Fruit fly (Drosophila melanogaster): ENCODE results near the gene CG31467.

Gene CG31467

dm6 chr3R:10688160-10688559 is 18.5 kb downstream of the CG31467 start:
- TF ChIP-seq Abd-B (GFP tag; optimal IDR thresholded peaks at IDR 0.05) (no peak), dmrt93B (GFP tag; optimal IDR thresholded peaks at IDR 0.05) (no peak), OdsH (GFP tag; optimal IDR thresholded peaks at IDR 0.05) (no peak), Hnf4 (GFP tag; optimal IDR thresholded peaks at IDR 0.05) (no peak), dsf (GFP tag; optimal IDR thresholded peaks at IDR 0.05; ENCODE audit: borderline replicate concordance) (no peak), brk (GFP tag; optimal IDR thresholded peaks at IDR 0.05) (no peak), lola (GFP tag; optimal IDR thresholded peaks at IDR 0.05) (no peak), Jra (GFP tag; optimal IDR thresholded peaks at IDR 0.05) (no peak), Sp1 (GFP tag; optimal IDR thresholded peaks at IDR 0.05) (no peak), HLH106 (tag; optimal IDR thresholded peaks at IDR 0.05) (no peak), Dif (GFP tag; optimal IDR thresholded peaks at IDR 0.05; ENCODE audit: partially characterized antibody) (no peak), GATAd (GFP tag; optimal IDR thresholded peaks at IDR 0.05) (no peak), tai (GFP tag; optimal IDR thresholded peaks at IDR 0.05) (no peak), rgr (GFP tag; optimal IDR thresholded peaks at IDR 0.05) (no peak), h (GFP tag; optimal IDR thresholded peaks at IDR 0.05) (no peak), pan (optimal IDR thresholded peaks at IDR 0.05) (no peak), Myc (optimal IDR thresholded peaks at IDR 0.05) (no peak), Rel (GFP tag; optimal IDR thresholded peaks at IDR 0.05) (no peak), Rel (tag; optimal IDR thresholded peaks at IDR 0.05) (no peak), sage (GFP tag; optimal IDR thresholded peaks at IDR 0.05) (no peak)

- no peak for TF ChIP-seq psq (GFP tag; optimal IDR thresholded peaks at IDR 0.05)
- TF ChIP-seq Myc (optimal IDR thresholded peaks at IDR 0.05) = no peak
- no peak for TF ChIP-seq ey (GFP tag; optimal IDR thresholded peaks at IDR 0.05)
- TF ChIP-seq Rel (GFP tag; optimal IDR thresholded peaks at IDR 0.05) = no peak
- TF ChIP-seq Rel (tag; optimal IDR thresholded peaks at IDR 0.05) = no peak
- TF ChIP-seq foxo (GFP tag; optimal IDR thresholded peaks at IDR 0.05) = no peak
- no peak for TF ChIP-seq dmrt93B (GFP tag; optimal IDR thresholded peaks at IDR 0.05)
- no peak for TF ChIP-seq Dif (GFP tag; optimal IDR thresholded peaks at IDR 0.05; ENCODE audit: partially characterized antibody)
- no peak for TF ChIP-seq HLH106 (tag; optimal IDR thresholded peaks at IDR 0.05)
- TF ChIP-seq sv (GFP tag; optimal IDR thresholded peaks at IDR 0.05) = no peak
- TF ChIP-seq dl (GFP tag; optimal IDR thresholded peaks at IDR 0.05; ENCODE audit: insufficient read depth in 1 of 2, partially characterized antibody in 2 of 2) = no peak
Observed at dm6 chr3R:10687312-10687711, 19.4 kb downstream of the CG31467 start.

dm6 chr3R:10686307-10687094 is 20.2 kb downstream of the CG31467 start, which contains the start of gene Skel:
TSS of gene Skel (plus strand) at chr3R:10686943.
- no peak for TF ChIP-seq Hr78 (GFP tag; optimal IDR thresholded peaks at IDR 0.05)
- no peak for TF ChIP-seq tai (GFP tag; optimal IDR thresholded peaks at IDR 0.05)
- no peak for TF ChIP-seq Myc (optimal IDR thresholded peaks at IDR 0.05)
- TF ChIP-seq pan (optimal IDR thresholded peaks at IDR 0.05) = no peak
- TF ChIP-seq h (GFP tag; optimal IDR thresholded peaks at IDR 0.05) = peak; percentile 3
- TF ChIP-seq brk (GFP tag; optimal IDR thresholded peaks at IDR 0.05) = no peak
- no peak for TF ChIP-seq br (GFP tag; optimal IDR thresholded peaks at IDR 0.05)
- TF ChIP-seq jim (GFP tag; optimal IDR thresholded peaks at IDR 0.05) = no peak
- TF ChIP-seq sv (GFP tag; optimal IDR thresholded peaks at IDR 0.05) = no peak
- TF ChIP-seq woc (GFP tag; optimal IDR thresholded peaks at IDR 0.05) = no peak
- TF ChIP-seq Dif (GFP tag; optimal IDR thresholded peaks at IDR 0.05; ENCODE audit: partially characterized antibody) = peak; percentile 75
- peak; percentile 34 for TF ChIP-seq Vsx2 (GFP tag; optimal IDR thresholded peaks at IDR 0.05; ENCODE audit: partially characterized antibody)
- no peak for TF ChIP-seq dsf (GFP tag; optimal IDR thresholded peaks at IDR 0.05; ENCODE audit: borderline replicate concordance)
- TF ChIP-seq foxo (GFP tag; optimal IDR thresholded peaks at IDR 0.05) = no peak
- TF ChIP-seq GATAd (GFP tag; optimal IDR thresholded peaks at IDR 0.05) = no peak
- no peak for TF ChIP-seq OdsH (GFP tag; optimal IDR thresholded peaks at IDR 0.05)
- no peak for TF ChIP-seq psq (GFP tag; optimal IDR thresholded peaks at IDR 0.05)
- no peak for TF ChIP-seq HLH106 (tag; optimal IDR thresholded peaks at IDR 0.05)
- no peak for TF ChIP-seq Hnf4 (GFP tag; optimal IDR thresholded peaks at IDR 0.05)
- TF ChIP-seq CG32264 (GFP tag; optimal IDR thresholded peaks at IDR 0.05) = no peak
- TF ChIP-seq rgr (GFP tag; optimal IDR thresholded peaks at IDR 0.05) = no peak
- no peak for TF ChIP-seq fru (GFP tag; optimal IDR thresholded peaks at IDR 0.05)
- TF ChIP-seq Rel (GFP tag; optimal IDR thresholded peaks at IDR 0.05) = no peak
- TF ChIP-seq Rel (tag; optimal IDR thresholded peaks at IDR 0.05) = no peak
- TF ChIP-seq usp (GFP tag; optimal IDR thresholded peaks at IDR 0.05) = no peak
- TF ChIP-seq Dfd (GFP tag; optimal IDR thresholded peaks at IDR 0.05) = no peak
- TF ChIP-seq N (GFP tag; optimal IDR thresholded peaks at IDR 0.05) = no peak
- TF ChIP-seq dl (GFP tag; optimal IDR thresholded peaks at IDR 0.05; ENCODE audit: insufficient read depth in 1 of 2, partially characterized antibody in 2 of 2) = peak in 1 of 2 experiments; percentile 14
